Fruit fly (Drosophila melanogaster) whole organism, embryonic: ENCODE data around the gene orb.

Source experiments
- Abd-B ChIP-seq: fragments of 200-800 bp; sonication (Bioruptor generic); optimal IDR thresholded peaks from 2 replicates; lab custom pipeline; 2018; ENCODE audit warnings: missing biosample characterization, mild to moderate bottlenecking, missing genetic modification characterization, moderate library complexity
- B-H1 ChIP-seq: fragments of 200-800 bp; sonication (Bioruptor generic); IDR thresholded peaks from 3 replicates; pipeline ENCODE4 v1.3.6; 2022; ENCODE audit warnings: missing biosample characterization, missing genetic modification characterization
- Bgb ChIP-seq: fragments of 200-800 bp; sonication (Bioruptor generic); IDR thresholded peaks from 2 replicates; pipeline ENCODE4 v1.3.6; 2022; ENCODE audit warnings: missing biosample characterization, missing genetic modification characterization; ENCODE audit not compliant: partially characterized antibody
- Bteb2 ChIP-seq: fragments of 200-800 bp; sonication (Bioruptor generic); optimal IDR thresholded peaks from 2 replicates; lab custom pipeline; 2016; ENCODE audit warnings: missing biosample characterization, missing genetic modification characterization
- CG10543 ChIP-seq: fragments of 200-800 bp; sonication (Bioruptor generic); optimal IDR thresholded peaks from 3 replicates; lab custom pipeline; 2017; ENCODE audit warnings: missing biosample characterization, mild to moderate bottlenecking, missing genetic modification characterization, moderate library complexity
- CG12104 ChIP-seq: fragments of 200-800 bp; sonication (Bioruptor generic); optimal IDR thresholded peaks from 3 replicates; lab custom pipeline; 2016; ENCODE audit warnings: missing biosample characterization, missing genetic modification characterization
- CG12219 ChIP-seq: fragments of 200-800 bp; sonication (Bioruptor generic); optimal IDR thresholded peaks from 3 replicates; lab custom pipeline; 2018; ENCODE audit warnings: missing biosample characterization, mild to moderate bottlenecking, missing genetic modification characterization
- CG12299 ChIP-seq: fragments of 200-800 bp; sonication (Bioruptor generic); optimal IDR thresholded peaks from 2 replicates; lab custom pipeline; 2018; ENCODE audit warnings: missing biosample characterization, mild to moderate bottlenecking, missing genetic modification characterization
- CG12391 ChIP-seq: fragments of 200-800 bp; sonication (Bioruptor generic); optimal IDR thresholded peaks from 3 replicates; lab custom pipeline; 2018; ENCODE audit warnings: missing biosample characterization, mild to moderate bottlenecking, missing genetic modification characterization, moderate library complexity
- CG13424 ChIP-seq: fragments of 200-800 bp; sonication (Bioruptor generic); optimal IDR thresholded peaks from 2 replicates; lab custom pipeline; 2019; ENCODE audit warnings: missing biosample characterization, mild to moderate bottlenecking, missing genetic modification characterization, moderate library complexity
- CG1647 ChIP-seq: fragments of 200-800 bp; sonication (Bioruptor generic); optimal IDR thresholded peaks from 3 replicates; lab custom pipeline; 2016; ENCODE audit warnings: missing biosample characterization, missing genetic modification characterization
- CG2199 ChIP-seq: fragments of 200-800 bp; sonication (Bioruptor generic); IDR thresholded peaks from 3 replicates; pipeline ENCODE4 v1.3.6; 2022; ENCODE audit warnings: missing biosample characterization, missing genetic modification characterization
- CG34224 ChIP-seq: fragments of 200-800 bp; sonication (Bioruptor generic); IDR thresholded peaks from 3 replicates; pipeline ENCODE4 v1.3.6; 2022; ENCODE audit warnings: missing biosample characterization, missing genetic modification characterization; ENCODE audit not compliant: partially characterized antibody
- CG3726 ChIP-seq: fragments of 200-800 bp; sonication (Bioruptor generic); IDR thresholded peaks from 3 replicates; pipeline ENCODE4, ENCODE4 v1.3.6; 2022; ENCODE audit warnings: missing biosample characterization, missing genetic modification characterization
- CG5953 ChIP-seq: fragments of 200-800 bp; sonication (Bioruptor generic); IDR thresholded peaks from 2 replicates; pipeline ENCODE4 v1.3.6; 2022; ENCODE audit warnings: missing biosample characterization, missing genetic modification characterization
- CG7786 ChIP-seq: fragments of 200-800 bp; sonication (Bioruptor generic); optimal IDR thresholded peaks from 2 replicates; lab custom pipeline; 2016; ENCODE audit warnings: missing biosample characterization, missing genetic modification characterization
- CG8290 ChIP-seq, 3 experiments: fragments of 200-800 bp; sonication (Bioruptor generic); optimal IDR thresholded peaks; 2 replicates each; lab custom pipeline; 2016 to 2019; ENCODE audit warnings: missing biosample characterization in 3 of 3, missing genetic modification characterization in 3 of 3, mild to moderate bottlenecking in 2 of 3, moderate library complexity in 1 of 3
- CTCF ChIP-seq: fragments of 200-800 bp; sonication (Bioruptor generic); optimal IDR thresholded peaks from 2 replicates; lab custom pipeline; 2017; ENCODE audit warnings: missing biosample characterization, mild to moderate bottlenecking, missing genetic modification characterization, moderate library complexity
- Camta ChIP-seq: fragments of 200-800 bp; sonication (Bioruptor generic); optimal IDR thresholded peaks from 2 replicates; lab custom pipeline; 2016; ENCODE audit warnings: missing biosample characterization, missing genetic modification characterization
- Dll ChIP-seq: fragments of 200-800 bp; sonication (Bioruptor generic); IDR thresholded peaks from 4 replicates; pipeline ENCODE4 v1.3.6; 2022; ENCODE audit warnings: missing biosample characterization, missing genetic modification characterization; ENCODE audit not compliant: partially characterized antibody
- Drgx ChIP-seq: fragments of 200-800 bp; sonication (Bioruptor generic); IDR thresholded peaks from 2 replicates; pipeline ENCODE4 v1.3.6; 2022; ENCODE audit warnings: missing biosample characterization, missing genetic modification characterization
- E2f2 ChIP-seq: fragments of 200-800 bp; sonication (Bioruptor generic); IDR thresholded peaks from 2 replicates; pipeline ENCODE4 v1.3.6; 2022; ENCODE audit warnings: missing biosample characterization, missing genetic modification characterization
- Hand ChIP-seq: fragments of 200-800 bp; sonication (Bioruptor generic); optimal IDR thresholded peaks from 2 replicates; lab custom pipeline; 2017; ENCODE audit warnings: mild to moderate bottlenecking, missing biosample characterization, missing genetic modification reagents, missing genetic modification characterization
- Hmr ChIP-seq: fragments of 200-800 bp; sonication (Bioruptor generic); optimal IDR thresholded peaks from 3 replicates; lab custom pipeline; 2017; ENCODE audit warnings: mild to moderate bottlenecking, missing biosample characterization, missing genetic modification reagents, missing genetic modification characterization
- NFAT ChIP-seq: fragments of 200-800 bp; sonication (Bioruptor generic); IDR thresholded peaks from 2 replicates; pipeline ENCODE4 v1.3.6; 2022; ENCODE audit warnings: missing biosample characterization, missing genetic modification characterization
- Neu2 ChIP-seq: fragments of 200-800 bp; sonication (Bioruptor generic); optimal IDR thresholded peaks from 3 replicates; lab custom pipeline; 2016; ENCODE audit warnings: missing biosample characterization, missing genetic modification characterization, borderline replicate concordance
- Pdp1 ChIP-seq, 2 experiments: fragments of 200-800 bp; sonication (Bioruptor generic); optimal IDR thresholded peaks; 3 replicates each; lab custom pipeline; 2016; ENCODE audit warnings: missing biosample characterization in 2 of 2, missing genetic modification characterization in 2 of 2, mild to moderate bottlenecking in 1 of 2, moderate library complexity in 1 of 2
- Ptx1 ChIP-seq: fragments of 200-800 bp; sonication (Bioruptor generic); IDR thresholded peaks from 2 replicates; pipeline ENCODE4 v1.3.6; 2022; ENCODE audit warnings: missing biosample characterization, missing genetic modification characterization
- Sox100B ChIP-seq: fragments of 200-800 bp; sonication (Bioruptor generic); optimal IDR thresholded peaks from 3 replicates; lab custom pipeline; 2018; ENCODE audit warnings: missing biosample characterization, mild to moderate bottlenecking, missing genetic modification characterization
- Xbp1 ChIP-seq: fragments of 200-800 bp; sonication (Bioruptor generic); optimal IDR thresholded peaks from 3 replicates; lab custom pipeline; 2016; ENCODE audit warnings: missing biosample characterization, mild to moderate bottlenecking, missing genetic modification characterization
- abd-A ChIP-seq: fragments of 200-800 bp; sonication (Bioruptor generic); optimal IDR thresholded peaks from 3 replicates; lab custom pipeline; 2019; ENCODE audit warnings: missing biosample characterization, mild to moderate bottlenecking, missing genetic modification characterization, moderate library complexity
- al ChIP-seq: fragments of 200-800 bp; sonication (Bioruptor generic); IDR thresholded peaks from 2 replicates; pipeline ENCODE4 v1.3.6; 2022; ENCODE audit warnings: missing biosample characterization, missing genetic modification characterization
- bigmax ChIP-seq: fragments of 200-800 bp; sonication (Bioruptor generic); optimal IDR thresholded peaks from 2 replicates; lab custom pipeline; 2018; ENCODE audit warnings: missing biosample characterization, mild to moderate bottlenecking, missing genetic modification characterization
- chm ChIP-seq: fragments of 200-800 bp; sonication (Bioruptor generic); IDR thresholded peaks from 2 replicates; pipeline ENCODE4 v1.3.6; 2022; ENCODE audit warnings: missing biosample characterization, missing genetic modification characterization
- exex ChIP-seq: fragments of 200-800 bp; sonication (Bioruptor generic); optimal IDR thresholded peaks from 4 replicates; lab custom pipeline; 2018; ENCODE audit warnings: missing biosample characterization, mild to moderate bottlenecking, missing genetic modification characterization, moderate library complexity
- fd3F ChIP-seq: fragments of 200-800 bp; sonication (Bioruptor generic); optimal IDR thresholded peaks from 2 replicates; lab custom pipeline; 2018; ENCODE audit warnings: missing biosample characterization, mild to moderate bottlenecking, missing genetic modification characterization, moderate library complexity
- gsb-n ChIP-seq: fragments of 200-800 bp; sonication (Bioruptor generic); optimal IDR thresholded peaks from 3 replicates; lab custom pipeline; 2018; ENCODE audit warnings: missing biosample characterization, mild to moderate bottlenecking, missing genetic modification characterization
- inv ChIP-seq: fragments of 200-800 bp; sonication (Bioruptor generic); IDR thresholded peaks from 2 replicates; pipeline ENCODE4 v1.3.6; 2022; ENCODE audit warnings: missing biosample characterization, missing genetic modification characterization; ENCODE audit not compliant: partially characterized antibody
- jing ChIP-seq: fragments of 200-800 bp; sonication (Bioruptor generic); optimal IDR thresholded peaks from 2 replicates; lab custom pipeline; 2018; ENCODE audit warnings: missing biosample characterization, mild to moderate bottlenecking, missing genetic modification characterization
- maf-S ChIP-seq: fragments of 200-800 bp; sonication (Bioruptor generic); optimal IDR thresholded peaks from 2 replicates; lab custom pipeline; 2016; ENCODE audit warnings: missing biosample characterization, missing genetic modification characterization
- pb ChIP-seq: fragments of 200-800 bp; sonication (Bioruptor generic); optimal IDR thresholded peaks from 3 replicates; lab custom pipeline; 2016; ENCODE audit warnings: missing biosample characterization, missing genetic modification characterization
- sc ChIP-seq, 3 experiments: fragments of >200 bp in 2 of 3; fragments of 200-800 bp in 1 of 3; sonication (Bioruptor generic) in 1 of 3; optimal IDR thresholded peaks; 2 replicates in 2 of 3; 3 replicates in 1 of 3; lab custom pipeline; 2017; ENCODE audit warnings: mild to moderate bottlenecking in 1 of 3, missing biosample characterization in 1 of 3, missing genetic modification characterization in 1 of 3, missing genetic modification reagents in 1 of 3
- sisA ChIP-seq: fragments of 200-800 bp; sonication (Bioruptor generic); IDR thresholded peaks from 2 replicates; pipeline ENCODE4 v1.3.6; 2022; ENCODE audit warnings: missing biosample characterization, missing genetic modification characterization
- slbo ChIP-seq: fragments of 200-800 bp; sonication (Bioruptor generic); IDR thresholded peaks from 2 replicates; pipeline ENCODE4 v1.3.6; 2022; ENCODE audit warnings: missing biosample characterization, missing genetic modification characterization
- sna ChIP-seq: fragments of 200-800 bp; sonication (Bioruptor generic); IDR thresholded peaks from 2 replicates; pipeline ENCODE4 v1.3.6; 2022; ENCODE audit warnings: missing biosample characterization, missing genetic modification characterization; ENCODE audit not compliant: partially characterized antibody
- sqz ChIP-seq: fragments of 200-800 bp; sonication (Bioruptor generic); optimal IDR thresholded peaks from 3 replicates; lab custom pipeline; 2018; ENCODE audit warnings: missing biosample characterization, mild to moderate bottlenecking, missing genetic modification characterization
- tio ChIP-seq: fragments of 200-800 bp; sonication (Bioruptor generic); optimal IDR thresholded peaks from 2 replicates; lab custom pipeline; 2017; ENCODE audit warnings: missing biosample characterization, missing genetic modification characterization, inconsistent platforms
- zfh2 ChIP-seq: fragments of 200-800 bp; sonication (Bioruptor generic); optimal IDR thresholded peaks from 2 replicates; lab custom pipeline; 2016; ENCODE audit warnings: missing biosample characterization, missing genetic modification characterization

Gene orb

dm6 chr3R:23223151-23223810 lies 57.4 kb downstream of the orb start (continued):
- TF ChIP-seq Dll (GFP tag; lab: Robert Waterston, UW) (no peak), CG12391 (tag; lab: Kevin White, UChicago) (peak; percentile 2), Drgx (GFP tag; lab: Robert Waterston, UW) (no peak), CG8290 (GFP tag; optimal IDR thresholded peaks at IDR 0.05; lab: Kevin White, UChicago) (no peak), CG8290 (tag; optimal IDR thresholded peaks at IDR 0.05; lab: Kevin White, UChicago) (peak in 1 of 2 experiments; percentile 42), exex (peak; percentile 99), Sox100B (GFP tag; lab: Kevin White, UChicago) (peak; percentile 7), CTCF (no peak), NFAT (GFP tag; lab: Robert Waterston, UW) (0 out of 2 replicates have a peak, but pooled peaks have one; percentile 24), CG10543 (peak; percentile 16), chm (GFP tag; lab: Robert Waterston, UW) (no peak), CG12299 (no peak), CG13424 (no peak), bigmax (GFP tag; lab: Kevin White, UChicago) (no peak), Pdp1 (GFP tag; optimal IDR thresholded peaks at IDR 0.05; lab: Kevin White, UChicago) (peak in 1 of 2 experiments; percentile 14), Abd-B (GFP tag; lab: Kevin White, UChicago) (no peak), slbo (GFP tag; lab: Robert Waterston, UW) (peak; percentile 34; the same call in 1 of the 2 replicates)

- TF ChIP-seq E2f2 (GFP tag; lab: Robert Waterston, UW) (peak; percentile 72), Ptx1 (no peak), Bteb2 (GFP tag; lab: Kevin White, UChicago) (no peak), CG7786 (GFP tag; lab: Kevin White, UChicago) (no peak), CG5953 (GFP tag; lab: Robert Waterston, UW) (no peak), sqz (peak; percentile 61), Hmr (GFP tag; lab: Kevin White, UChicago) (peak; percentile 32), sc (optimal IDR thresholded peaks at IDR 0.05; lab: Kevin White, UChicago) (no peak), sc (GFP tag; optimal IDR thresholded peaks at IDR 0.05; lab: Kevin White, UChicago) (no peak), CG3726 (GFP tag; lab: Robert Waterston, UW) (no peak), CG34224 (no peak), Pdp1 (GFP tag; optimal IDR thresholded peaks at IDR 0.05; lab: Kevin White, UChicago) (peak in 1 of 2 experiments; percentile 23), gsb-n (tag; lab: Kevin White, UChicago) (no peak), CG2199 (GFP tag; lab: Robert Waterston, UW) (no peak), Camta (GFP tag; lab: Kevin White, UChicago) (no peak), pb (GFP tag; lab: Kevin White, UChicago) (no peak), sna (0 out of 2 replicates have a peak, but pooled peaks have one; percentile 50), abd-A (peak; percentile 4), Bgb (GFP tag; lab: Robert Waterston, UW) (peak; percentile 45; the same call in 1 of the 2 replicates), zfh2 (GFP tag; lab: Kevin White, UChicago) (no peak), tio (no peak), jing (GFP tag; lab: Kevin White, UChicago) (no peak), Xbp1 (GFP tag; lab: Kevin White, UChicago) (no peak), fd3F (GFP tag; lab: Kevin White, UChicago) (no peak), sisA (no peak), maf-S (GFP tag; lab: Kevin White, UChicago) (no peak), CG1647 (GFP tag; lab: Kevin White, UChicago) (no peak), Neu2 (GFP tag; lab: Kevin White, UChicago) (no peak), CG12219 (no peak), inv (no peak), B-H1 (no peak), Hand (GFP tag; lab: Kevin White, UChicago) (no peak), CG12104 (no peak), al (GFP tag; lab: Robert Waterston, UW) (no peak)
Measured at dm6 chr3R:23221680-23222148, 58.9 kb downstream of the orb start.
